Worm (Caenorhabditis elegans): ENCODE results near the gene math-26.

DNA sequence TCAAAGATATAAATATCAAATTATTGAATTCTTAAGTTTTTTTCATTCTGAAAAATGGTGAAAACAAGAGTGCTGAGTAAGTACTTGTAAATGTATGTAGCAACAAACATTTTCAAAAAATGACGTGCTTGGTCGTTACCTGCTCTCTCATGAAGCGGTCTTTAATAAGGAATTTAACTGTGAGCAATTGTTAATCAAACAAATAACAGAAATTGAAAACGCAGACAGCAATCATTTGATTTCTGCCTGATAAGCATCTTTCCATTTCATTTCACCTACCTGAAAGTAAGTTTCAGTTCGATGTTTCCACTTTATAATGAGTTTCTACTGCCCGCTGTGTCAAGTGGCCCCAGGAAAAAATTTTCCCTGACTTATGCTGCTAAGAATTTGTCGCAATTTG is 8.4 kb upstream of the math-26 start, which contains the start of gene math-28:
- TF ChIP-seq ceh-82 (tag; optimal IDR thresholded peaks at IDR 0.05), result no peak
- TF ChIP-seq ZK546.5 (tag; optimal IDR thresholded peaks at IDR 0.05), result no peak
- no peak for TF ChIP-seq nhr-76 (tag; optimal IDR thresholded peaks at IDR 0.05)
- no peak for TF ChIP-seq lin-39 (tag; optimal IDR thresholded peaks at IDR 0.05)
- TF ChIP-seq daf-12 (tag; optimal IDR thresholded peaks at IDR 0.05), result no peak
